Fruit fly (Drosophila melanogaster): ENCODE results near the gene CG43083.

The CG43083 gene

DNA sequence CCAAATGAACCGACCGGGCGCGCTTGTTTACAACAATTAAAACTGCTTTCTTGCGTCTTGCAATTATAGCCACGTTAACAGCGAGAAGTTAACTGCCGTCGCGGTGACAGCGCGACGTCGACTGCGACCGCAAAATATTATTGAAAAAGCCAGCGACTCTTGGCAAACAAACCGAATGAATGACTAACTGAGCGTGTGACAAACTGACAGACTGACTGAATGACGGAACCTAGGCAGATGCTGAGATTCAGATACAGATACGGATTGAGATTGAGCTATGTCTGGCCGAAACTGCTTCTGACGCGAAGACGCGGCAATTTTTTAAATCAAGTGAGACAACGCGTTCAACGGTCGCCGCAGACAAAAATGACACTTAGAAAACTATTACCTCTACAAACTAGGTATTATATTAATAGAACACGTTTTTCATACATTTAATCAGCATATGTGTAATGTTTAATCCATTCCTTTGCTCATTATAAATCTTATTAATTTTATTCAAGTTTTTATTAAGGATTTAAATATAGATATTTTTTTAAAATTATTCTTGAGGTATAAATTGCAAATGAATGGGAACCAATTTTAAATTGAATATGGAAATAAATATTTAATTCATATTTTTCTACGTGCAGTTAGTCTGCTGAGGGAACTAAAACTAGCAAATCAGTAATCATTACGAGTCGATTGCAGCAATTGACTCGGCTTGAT, 13.8 kb upstream of the CG43083 start (continued):
- no peak for TF ChIP-seq Dip3 (GFP tag; optimal IDR thresholded peaks at IDR 0.05)
- peak; percentile 50 for TF ChIP-seq gem (tag; optimal IDR thresholded peaks at IDR 0.05)
- no peak for TF ChIP-seq Side (GFP tag; optimal IDR thresholded peaks at IDR 0.05)
- no peak for TF ChIP-seq Vsx1 (GFP tag; optimal IDR thresholded peaks at IDR 0.05)
- TF ChIP-seq grau (tag; optimal IDR thresholded peaks at IDR 0.05): peak; percentile 34
- TF ChIP-seq Bteb2 (GFP tag; optimal IDR thresholded peaks at IDR 0.05): no peak
- no peak for TF ChIP-seq BtbVII (GFP tag; optimal IDR thresholded peaks at IDR 0.05)
- TF ChIP-seq fd96Cb (tag; optimal IDR thresholded peaks at IDR 0.05): no peak
- no peak for TF ChIP-seq fd3F (GFP tag; optimal IDR thresholded peaks at IDR 0.05)
- peak; percentile 21 for TF ChIP-seq CG7556 (GFP tag; optimal IDR thresholded peaks at IDR 0.05)
- no peak for TF ChIP-seq CG9609 (GFP tag; optimal IDR thresholded peaks at IDR 0.05)
- no peak for TF ChIP-seq pb (GFP tag; optimal IDR thresholded peaks at IDR 0.05)
- TF ChIP-seq CG4617 (GFP tag; optimal IDR thresholded peaks at IDR 0.05; ENCODE audit: borderline replicate concordance): no peak
- no peak for TF ChIP-seq Fer2 (tag; optimal IDR thresholded peaks at IDR 0.05)
- TF ChIP-seq cwo (GFP tag; optimal IDR thresholded peaks at IDR 0.05): peak; percentile 31
- peak; percentile 21; the same call in 1 of the 2 replicates for TF ChIP-seq Adf1 (GFP tag; IDR thresholded peaks at IDR 0.05)
- TF ChIP-seq az2 (GFP tag; optimal IDR thresholded peaks at IDR 0.05): no peak
- TF ChIP-seq E2f2 (GFP tag; IDR thresholded peaks at IDR 0.05): no peak
- no peak for TF ChIP-seq tx (GFP tag; optimal IDR thresholded peaks at IDR 0.05)
- no peak for TF ChIP-seq CG33213 (GFP tag; optimal IDR thresholded peaks at IDR 0.05)
- no peak for TF ChIP-seq CG14050 (GFP tag; IDR thresholded peaks at IDR 0.05)
- no peak for TF ChIP-seq CG17385 (GFP tag; optimal IDR thresholded peaks at IDR 0.05)
- no peak for TF ChIP-seq CG1233 (GFP tag; optimal IDR thresholded peaks at IDR 0.05)
- TF ChIP-seq zfh2 (GFP tag; optimal IDR thresholded peaks at IDR 0.05): no peak
- TF ChIP-seq toy (GFP tag; IDR thresholded peaks at IDR 0.05): no peak
- no peak for TF ChIP-seq ttk (GFP tag; IDR thresholded peaks at IDR 0.05)
- TF ChIP-seq CG14667 (GFP tag; IDR thresholded peaks at IDR 0.05): no peak
- TF ChIP-seq Dfd (GFP tag; optimal IDR thresholded peaks at IDR 0.05): no peak
- TF ChIP-seq ranshi (GFP tag; IDR thresholded peaks at IDR 0.05): no peak
- no peak for TF ChIP-seq usp (GFP tag; optimal IDR thresholded peaks at IDR 0.05)
- TF ChIP-seq sens-2 (GFP tag; IDR thresholded peaks at IDR 0.05): 0 out of 2 replicates have a peak, but pooled peaks have one; percentile 21
- no peak for TF ChIP-seq bab2 (GFP tag; optimal IDR thresholded peaks at IDR 0.05)
- TF ChIP-seq cad (GFP tag; optimal IDR thresholded peaks at IDR 0.05): no peak
- no peak for TF ChIP-seq CG3065 (GFP tag; optimal IDR thresholded peaks at IDR 0.05)
- TF ChIP-seq hb (GFP tag; IDR thresholded peaks at IDR 0.05; ENCODE audit: partially characterized antibody): no peak
- no peak for TF ChIP-seq CG31224 (GFP tag; IDR thresholded peaks at IDR 0.05)
- no peak for TF ChIP-seq unpg (GFP tag; optimal IDR thresholded peaks at IDR 0.05)
- TF ChIP-seq CG7271 (tag; optimal IDR thresholded peaks at IDR 0.05): no peak
- TF ChIP-seq CG4707 (GFP tag; optimal IDR thresholded peaks at IDR 0.05): no peak
- TF ChIP-seq NK7.1 (GFP tag; optimal IDR thresholded peaks at IDR 0.05): no peak
- TF ChIP-seq amos (GFP tag; IDR thresholded peaks at IDR 0.05; ENCODE audit: partially characterized antibody): no peak
- no peak for TF ChIP-seq HmgZ (tag; optimal IDR thresholded peaks at IDR 0.05)
- no peak for TF ChIP-seq CG10979 (tag; optimal IDR thresholded peaks at IDR 0.05)
- no peak for TF ChIP-seq sim (GFP tag; IDR thresholded peaks at IDR 0.05)
- no peak for TF ChIP-seq pan (optimal IDR thresholded peaks at IDR 0.05)
- no peak for TF ChIP-seq pan (GFP tag; optimal IDR thresholded peaks at IDR 0.05 in 1 of 2, IDR thresholded peaks at IDR 0.05 in 1 of 2)
- no peak for TF ChIP-seq Mrtf (GFP tag; IDR thresholded peaks at IDR 0.05)
- TF ChIP-seq Nf-YC (tag; optimal IDR thresholded peaks at IDR 0.05): peak; percentile 17
- no peak for TF ChIP-seq slp2 (GFP tag; optimal IDR thresholded peaks at IDR 0.05)
- TF ChIP-seq row (GFP tag; IDR thresholded peaks at IDR 0.05): no peak; the same call in 2 of the 3 replicates
- TF ChIP-seq CG5245 (GFP tag; optimal IDR thresholded peaks at IDR 0.05): no peak
